Worm (Caenorhabditis elegans) whole organism, midembryonic: ENCODE results near the gene nep-15.

ENCODE experiments used
- T22C8.4 ChIP-seq: fragments of 200-800 bp; sonication (Bioruptor generic); IDR thresholded peaks from 2 replicates; pipeline ENCODE4 v1.3.6; 2022; ENCODE audit warnings: missing genetic modification characterization, missing compliant biosample characterization
- flt-1 ChIP-seq: fragments of 200-800 bp; sonication (Bioruptor generic); IDR thresholded peaks from 2 replicates; pipeline ENCODE4 v1.3.6; 2022; ENCODE audit warnings: missing genetic modification characterization, missing compliant biosample characterization
- klf-2 ChIP-seq: fragments of 200-800 bp; sonication (Bioruptor generic); conservative IDR thresholded peaks from 2 replicates; pipeline ENCODE4 v1.3.6; 2022; ENCODE audit warnings: missing genetic modification reagents, missing genetic modification characterization, missing compliant biosample characterization
- ref-1 ChIP-seq: fragments of 200-800 bp; sonication (Bioruptor generic); conservative IDR thresholded peaks from 2 replicates; pipeline ENCODE4 v1.3.6; 2022; ENCODE audit warnings: missing genetic modification reagents, missing genetic modification characterization, missing compliant biosample characterization
- tab-1 ChIP-seq: fragments of 200-800 bp; sonication (Bioruptor generic); IDR thresholded peaks from 2 replicates; pipeline ENCODE4 v1.3.6; 2022; ENCODE audit warnings: missing genetic modification characterization, missing compliant biosample characterization
- ztf-23 ChIP-seq: fragments of 200-800 bp; sonication (Bioruptor generic); IDR thresholded peaks from 2 replicates; pipeline ENCODE4 v1.3.6; 2022; ENCODE audit warnings: missing genetic modification reagents, missing genetic modification characterization, missing compliant biosample characterization
- ztf-29 ChIP-seq: fragments of 200-800 bp; sonication (Bioruptor generic); IDR thresholded peaks from 2 replicates; pipeline ENCODE4 v1.3.6; 2022; ENCODE audit warnings: missing genetic modification reagents, missing genetic modification characterization, missing compliant biosample characterization

DNA sequence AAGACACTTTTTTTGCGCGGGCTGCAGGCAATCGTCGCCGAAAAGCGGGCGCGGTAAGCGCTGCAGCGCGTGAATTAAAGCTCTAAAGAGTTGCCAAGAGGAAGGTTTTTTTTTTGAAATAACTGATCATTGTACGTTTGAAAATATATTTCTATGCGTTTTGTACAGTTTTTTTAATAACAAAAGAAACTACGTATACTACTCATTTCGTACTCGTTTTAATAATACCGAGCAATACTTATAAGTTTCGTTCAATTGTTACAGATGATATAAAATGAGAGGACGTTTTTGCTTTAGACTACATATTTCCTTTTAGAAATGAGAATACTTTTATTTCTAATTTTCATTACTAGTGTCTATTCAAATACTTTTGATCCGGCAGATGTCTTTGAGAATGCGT, at the start of gene nep-15:
- no peak for TF ChIP-seq ztf-23 (GFP tag; lab: Robert Waterston, UW)
- no peak for TF ChIP-seq tab-1 (GFP tag; lab: Robert Waterston, UW)
- TF ChIP-seq ref-1 (GFP tag; lab: Robert Waterston, UW) = no peak
- no peak for TF ChIP-seq klf-2
- no peak for TF ChIP-seq flt-1 (GFP tag; lab: Robert Waterston, UW)
- TF ChIP-seq T22C8.4 (GFP tag; lab: Robert Waterston, UW) = no peak
- TF ChIP-seq ztf-29 = no peak
